ENCODE assay signal across 8 worm cellular contexts in genomic region chrIII:13548982-13549381, ce11.
TF ChIP-seq lines count a peak whose summit lies in the region.

TSS of gene mmad-1 (minus strand) at chrIII:13549005.

TF ChIP-seq in whole organism, L1 larva, 84 proteins besides CTCF, POLR2A, EP300 and RAD21 (continues in another document):
- TF ChIP-seq ces-1 (GFP tag; optimal IDR thresholded peaks at IDR 0.05; lab: Kevin White, UChicago) (no peak), efl-1 (optimal IDR thresholded peaks at IDR 0.05; lab: Kevin White, UChicago) (peak; percentile 40 to 41), efl-1 (GFP tag; optimal IDR thresholded peaks at IDR 0.05 in 1 of 2; lab: Kevin White, UChicago) (peak; percentile 4 to 43), ceh-88 (GFP tag; IDR thresholded peaks at IDR 0.05; lab: Robert Waterston, UW) (no peak), lin-39 (tag; optimal IDR thresholded peaks at IDR 0.05; lab: Kevin White, UChicago) (no peak), unc-30 (tag; optimal IDR thresholded peaks at IDR 0.05; lab: Kevin White, UChicago) (no peak), C04F5.9 (tag; optimal IDR thresholded peaks at IDR 0.05; lab: Kevin White, UChicago) (no peak), nhr-20 (tag; optimal IDR thresholded peaks at IDR 0.05; lab: Kevin White, UChicago) (peak; percentile 82), rnt-1 (tag; optimal IDR thresholded peaks at IDR 0.05; lab: Kevin White, UChicago) (no peak), nhr-12 (tag; optimal IDR thresholded peaks at IDR 0.05; lab: Kevin White, UChicago) (no peak), lin-35 (GFP tag; optimal IDR thresholded peaks at IDR 0.05; lab: Kevin White, UChicago) (peak; percentile 45 to 64), fos-1 (tag; optimal IDR thresholded peaks at IDR 0.05; lab: Kevin White, UChicago) (no peak)

TF ChIP-seq in whole organism, L2 larva, 48 proteins besides CTCF, POLR2A, EP300 and RAD21 (continues in another document):
- TF ChIP-seq C34F6.9 (tag; optimal IDR thresholded peaks at IDR 0.05; lab: Kevin White, UChicago) (peak; percentile 69), ztf-4 (tag; optimal IDR thresholded peaks at IDR 0.05; lab: Kevin White, UChicago) (peak; percentile 32), lin-13 (GFP tag; optimal IDR thresholded peaks at IDR 0.05; lab: Kevin White, UChicago) (no peak), sma-9 (GFP tag; optimal IDR thresholded peaks at IDR 0.05; lab: Kevin White, UChicago) (peak; percentile 37), sma-9 (tag; optimal IDR thresholded peaks at IDR 0.05; lab: Kevin White, UChicago) (no peak), sem-4 (tag; optimal IDR thresholded peaks at IDR 0.05; lab: Kevin White, UChicago) (peak; percentile 16), fos-1 (tag; optimal IDR thresholded peaks at IDR 0.05; lab: Kevin White, UChicago) (peak; percentile 55), lsy-2 (tag; optimal IDR thresholded peaks at IDR 0.05; lab: Kevin White, UChicago) (peak in 1 of 2 experiments; percentile 67), nhr-11 (tag; optimal IDR thresholded peaks at IDR 0.05; lab: Kevin White, UChicago) (no peak), nhr-12 (tag; optimal IDR thresholded peaks at IDR 0.05; lab: Kevin White, UChicago) (no peak), unc-55 (GFP tag; optimal IDR thresholded peaks at IDR 0.05; lab: Kevin White, UChicago) (peak; percentile 61), nhr-77 (tag; optimal IDR thresholded peaks at IDR 0.05; lab: Kevin White, UChicago) (no peak)

TF ChIP-seq in whole organism, L3 larva, 47 proteins besides CTCF, POLR2A, EP300 and RAD21 (continues in another document):
- no peak for TF ChIP-seq nhr-28 (tag; optimal IDR thresholded peaks at IDR 0.05; lab: Kevin White, UChicago)
- peak; percentile 26 for TF ChIP-seq nhr-23 (tag; optimal IDR thresholded peaks at IDR 0.05; lab: Kevin White, UChicago)
- no peak for TF ChIP-seq skn-1 (tag; optimal IDR thresholded peaks at IDR 0.05; lab: Kevin White, UChicago)
- TF ChIP-seq elt-2 (tag; optimal IDR thresholded peaks at IDR 0.05; lab: Kevin White, UChicago) = peak; percentile 79
- TF ChIP-seq ama-1 (optimal IDR thresholded peaks at IDR 0.05; lab: Kevin White, UChicago) = no peak
- TF ChIP-seq zag-1 (tag; optimal IDR thresholded peaks at IDR 0.05; lab: Kevin White, UChicago) = no peak
- no peak for TF ChIP-seq eor-1 (tag; optimal IDR thresholded peaks at IDR 0.05; lab: Kevin White, UChicago)
- TF ChIP-seq egl-5 (tag; optimal IDR thresholded peaks at IDR 0.05; lab: Kevin White, UChicago) = peak; percentile 64
- no peak for TF ChIP-seq tbx-2 (tag; optimal IDR thresholded peaks at IDR 0.05; lab: Kevin White, UChicago)
- no peak for TF ChIP-seq daf-12 (tag; optimal IDR thresholded peaks at IDR 0.05; lab: Kevin White, UChicago)
- no peak for TF ChIP-seq lin-39 (tag; optimal IDR thresholded peaks at IDR 0.05; lab: Kevin White, UChicago)
- no peak for TF ChIP-seq lsy-12 (tag; optimal IDR thresholded peaks at IDR 0.05; lab: Kevin White, UChicago)
- TF ChIP-seq nhr-25 (tag; optimal IDR thresholded peaks at IDR 0.05; lab: Kevin White, UChicago) = no peak

TF ChIP-seq in whole organism, L4 larva, 104 proteins besides CTCF, POLR2A, EP300 and RAD21 (continues in another document):
- TF ChIP-seq hmg-1.1 (GFP tag; IDR thresholded peaks at IDR 0.05; lab: Robert Waterston, UW) (peak; percentile 54), jun-1 (tag; optimal IDR thresholded peaks at IDR 0.05; lab: Kevin White, UChicago) (no peak), daf-19 (GFP tag; conservative IDR thresholded peaks at IDR 0.05; lab: Robert Waterston, UW) (no peak), aly-2 (tag; optimal IDR thresholded peaks at IDR 0.05; lab: Kevin White, UChicago) (no peak), nhr-6 (tag; optimal IDR thresholded peaks at IDR 0.05; lab: Kevin White, UChicago) (peak; percentile 59), dmd-9 (GFP tag; IDR thresholded peaks at IDR 0.05; lab: Robert Waterston, UW) (no peak), nhr-111 (GFP tag; optimal IDR thresholded peaks at IDR 0.05; lab: Kevin White, UChicago) (no peak), php-3 (GFP tag; IDR thresholded peaks at IDR 0.05; lab: Robert Waterston, UW) (peak; percentile 63; the same call in 1 of the 2 replicates), ctbp-1 (GFP tag; IDR thresholded peaks at IDR 0.05; lab: Robert Waterston, UW) (0 out of 2 replicates have a peak, but pooled peaks have one; percentile 55), nhr-102 (tag; optimal IDR thresholded peaks at IDR 0.05; lab: Kevin White, UChicago) (peak; percentile 44), mdl-1 (tag; optimal IDR thresholded peaks at IDR 0.05; lab: Kevin White, UChicago) (peak in 1 of 2 experiments; percentile 62), F10B5.3 (tag; optimal IDR thresholded peaks at IDR 0.05; lab: Kevin White, UChicago) (no peak)

TF ChIP-seq in whole organism, late embryonic, 69 proteins besides CTCF, POLR2A, EP300 and RAD21:
- TF ChIP-seq unc-55 (GFP tag; optimal IDR thresholded peaks at IDR 0.05; lab: Kevin White, UChicago) (peak; percentile 99), pha-4 (tag; optimal IDR thresholded peaks at IDR 0.05; lab: Kevin White, UChicago) (no peak), nfya-1 (tag; optimal IDR thresholded peaks at IDR 0.05; lab: Kevin White, UChicago) (peak; percentile 8), hlh-30 (tag; optimal IDR thresholded peaks at IDR 0.05; lab: Kevin White, UChicago; ENCODE audit: insufficient read depth) (peak; percentile 42), npax-4 (tag; optimal IDR thresholded peaks at IDR 0.05; lab: Kevin White, UChicago) (no peak), unc-42 (tag; optimal IDR thresholded peaks at IDR 0.05; lab: Kevin White, UChicago) (peak; percentile 18), pax-1 (tag; optimal IDR thresholded peaks at IDR 0.05; lab: Kevin White, UChicago) (no peak)

TF ChIP-seq in whole organism, midembryonic, 9 proteins besides CTCF, POLR2A, EP300 and RAD21:
- TF ChIP-seq cog-1 (tag; optimal IDR thresholded peaks at IDR 0.05; lab: Kevin White, UChicago) (peak; percentile 4), tab-1 (GFP tag; IDR thresholded peaks at IDR 0.05; lab: Robert Waterston, UW) (no peak)

TF ChIP-seq in whole organism, mixed stage, embryonic, 35 proteins besides CTCF, POLR2A, EP300 and RAD21 (continues in another document):
- no peak for TF ChIP-seq lin-32 (GFP tag; optimal IDR thresholded peaks at IDR 0.05; lab: Kevin White, UChicago)
- no peak for TF ChIP-seq lin-13 (tag; optimal IDR thresholded peaks at IDR 0.05; lab: Kevin White, UChicago)
- no peak for TF ChIP-seq tbx-8 (GFP tag; optimal IDR thresholded peaks at IDR 0.05; lab: Kevin White, UChicago)
- no peak for TF ChIP-seq lsy-2 (tag; optimal IDR thresholded peaks at IDR 0.05; lab: Kevin White, UChicago)
- no peak for TF ChIP-seq drap-1 (GFP tag; optimal IDR thresholded peaks at IDR 0.05; lab: Kevin White, UChicago)
- no peak for TF ChIP-seq flh-1 (GFP tag; optimal IDR thresholded peaks at IDR 0.05; lab: Kevin White, UChicago)
- TF ChIP-seq elt-1 (tag; optimal IDR thresholded peaks at IDR 0.05; lab: Kevin White, UChicago; ENCODE audit: borderline replicate concordance, insufficient read depth) = no peak
- no peak for TF ChIP-seq nhr-76 (tag; optimal IDR thresholded peaks at IDR 0.05; lab: Kevin White, UChicago)
- TF ChIP-seq unc-39 (tag; optimal IDR thresholded peaks at IDR 0.05; lab: Kevin White, UChicago) = no peak
- TF ChIP-seq unc-120 (tag; optimal IDR thresholded peaks at IDR 0.05; lab: Kevin White, UChicago; ENCODE audit: poor library complexity, severe bottlenecking) = peak; percentile 8
- peak; percentile 94 for TF ChIP-seq unc-62 (GFP tag; optimal IDR thresholded peaks at IDR 0.05; lab: Kevin White, UChicago)
- TF ChIP-seq cnd-1 (tag; optimal IDR thresholded peaks at IDR 0.05; lab: Kevin White, UChicago) = no peak
- no peak for TF ChIP-seq sptf-1 (tag; optimal IDR thresholded peaks at IDR 0.05; lab: Kevin White, UChicago)
- no peak for TF ChIP-seq zip-8 (tag; optimal IDR thresholded peaks at IDR 0.05; lab: Kevin White, UChicago)
- no peak for TF ChIP-seq snpc-4 (tag; optimal IDR thresholded peaks at IDR 0.05; lab: Kevin White, UChicago)
- no peak for TF ChIP-seq hlh-1 (tag; optimal IDR thresholded peaks at IDR 0.05; lab: Kevin White, UChicago)
- TF ChIP-seq M03D4.4 (tag; optimal IDR thresholded peaks at IDR 0.05; lab: Kevin White, UChicago) = no peak
- TF ChIP-seq ztf-11 (tag; optimal IDR thresholded peaks at IDR 0.05; lab: Kevin White, UChicago) = no peak
- TF ChIP-seq ces-1 (GFP tag; optimal IDR thresholded peaks at IDR 0.05; lab: Kevin White, UChicago) = peak; percentile 29
- TF ChIP-seq ham-2 (GFP tag; optimal IDR thresholded peaks at IDR 0.05; lab: Kevin White, UChicago) = no peak
- TF ChIP-seq ceh-83 (GFP tag; optimal IDR thresholded peaks at IDR 0.05; lab: Kevin White, UChicago) = no peak

TF ChIP-seq in whole organism, young adult, 124 proteins besides CTCF, POLR2A, EP300 and RAD21 (continues in another document):
- peak; percentile 43; the same call in 1 of the 2 replicates for TF ChIP-seq K11D2.4 (GFP tag; IDR thresholded peaks at IDR 0.05; lab: Robert Waterston, UW)
- TF ChIP-seq Y56A3A.18 (GFP tag; IDR thresholded peaks at IDR 0.05; lab: Robert Waterston, UW) = no peak
- TF ChIP-seq atf-7 (tag; optimal IDR thresholded peaks at IDR 0.05; lab: Kevin White, UChicago) = no peak
- peak; percentile 86 for TF ChIP-seq unc-62 (GFP tag; optimal IDR thresholded peaks at IDR 0.05; lab: Kevin White, UChicago)
- TF ChIP-seq pha-4 (tag; optimal IDR thresholded peaks at IDR 0.05; lab: Kevin White, UChicago) = peak; percentile 50
- no peak for TF ChIP-seq hlh-12 (tag; optimal IDR thresholded peaks at IDR 0.05; lab: Kevin White, UChicago)
- peak; percentile 2 for TF ChIP-seq K12H6.12 (tag; optimal IDR thresholded peaks at IDR 0.05; lab: Kevin White, UChicago)
- no peak for TF ChIP-seq zim-3 (tag; optimal IDR thresholded peaks at IDR 0.05; lab: Kevin White, UChicago)
- no peak for TF ChIP-seq cebp-1 (GFP tag; IDR thresholded peaks at IDR 0.05; lab: Robert Waterston, UW)
- peak; percentile 70 for TF ChIP-seq cebp-1 (tag; optimal IDR thresholded peaks at IDR 0.05; lab: Kevin White, UChicago)
- peak; percentile 25; the same call in 1 of the 2 replicates for TF ChIP-seq dox-1 (GFP tag; IDR thresholded peaks at IDR 0.05; lab: Robert Waterston, UW)
- peak; percentile 35 for TF ChIP-seq lin-40 (tag; optimal IDR thresholded peaks at IDR 0.05; lab: Kevin White, UChicago)
- TF ChIP-seq hsf-1 (GFP tag; IDR thresholded peaks at IDR 0.05; lab: Robert Waterston, UW) = no peak
- peak; percentile 57 for TF ChIP-seq tbp1 (GFP tag; optimal IDR thresholded peaks at IDR 0.05; lab: Kevin White, UChicago)
- no peak for TF ChIP-seq Y95B8A.8 (GFP tag; IDR thresholded peaks at IDR 0.05; lab: Robert Waterston, UW)
- TF ChIP-seq mcd-1 (GFP tag; IDR thresholded peaks at IDR 0.05; lab: Robert Waterston, UW) = peak; percentile 34; the same call in 1 of the 2 replicates
- peak; percentile 20; the same call in 1 of the 2 replicates for TF ChIP-seq B0336.3 (GFP tag; IDR thresholded peaks at IDR 0.05; lab: Robert Waterston, UW)
- TF ChIP-seq chd-7 (tag; optimal IDR thresholded peaks at IDR 0.05; lab: Kevin White, UChicago) = peak; percentile 51
- TF ChIP-seq pbrm-1 (GFP tag; IDR thresholded peaks at IDR 0.05; lab: Robert Waterston, UW) = peak; percentile 46; the same call in 1 of the 2 replicates
- TF ChIP-seq snpc-4 (GFP tag; optimal IDR thresholded peaks at IDR 0.05; lab: Kevin White, UChicago) = no peak
- peak in 2 of 4 experiments; percentile 14 to 33 for TF ChIP-seq snpc-4 (tag; optimal IDR thresholded peaks at IDR 0.05; lab: Kevin White, UChicago)
